Worm (Caenorhabditis elegans) whole organism, L4 larva: ENCODE measurements around the gene pals-26.

ENCODE experiments used
- F44E2.7 ChIP-seq: fragments of 200-800 bp; sonication (Bioruptor generic); IDR thresholded peaks from 2 replicates; pipeline ENCODE4 v2.1.2; 2022; ENCODE audit warnings: missing genetic modification characterization, missing compliant biosample characterization
- F49E8.2 ChIP-seq: sonication (generic microtip); optimal IDR thresholded peaks from 2 replicates; lab custom pipeline; 2016; ENCODE audit warnings: missing compliant biosample characterization, mild to moderate bottlenecking, missing genetic modification characterization, borderline replicate concordance
- R02D3.7 ChIP-seq: fragments of 150-350 bp; sonication (generic microtip); optimal IDR thresholded peaks from 3 replicates; lab custom pipeline; 2014; ENCODE audit warnings: missing biosample characterization, missing genetic modification characterization
- ceh-20 ChIP-seq: fragments of 200-800 bp; sonication (Bioruptor generic); IDR thresholded peaks from 2 replicates; pipeline ENCODE4 v1.3.6; 2022; ENCODE audit warnings: missing genetic modification reagents, missing genetic modification characterization, missing compliant biosample characterization
- dve-1 ChIP-seq: sonication (generic microtip); optimal IDR thresholded peaks from 2 replicates; lab custom pipeline; 2017; ENCODE audit warnings: antibody characterized with exemption, mild to moderate bottlenecking, missing genetic modification characterization, missing compliant biosample characterization; ENCODE audit not compliant: insufficient read depth
- hmg-1.1 ChIP-seq: fragments of 200-800 bp; sonication (Bioruptor generic); IDR thresholded peaks from 2 replicates; pipeline ENCODE4 v1.3.6; 2022; ENCODE audit warnings: missing genetic modification reagents, missing genetic modification characterization, missing compliant biosample characterization
- lsy-2 ChIP-seq, 2 experiments: fragments of 150-350 bp in 1 of 2; sonication (generic microtip) in 1 of 2; optimal IDR thresholded peaks; 2 replicates each; lab custom pipeline; 2014 to 2017; ENCODE audit warnings: missing biosample characterization in 2 of 2, missing genetic modification characterization in 2 of 2
- nhr-11 ChIP-seq: fragments of 150-350 bp; optimal IDR thresholded peaks from 2 replicates; lab custom pipeline; 2014; ENCODE audit warnings: missing biosample characterization, missing genetic modification characterization
- nhr-237 ChIP-seq: sonication (generic microtip); optimal IDR thresholded peaks from 2 replicates; lab custom pipeline; 2017; ENCODE audit warnings: missing biosample characterization, missing genetic modification characterization
- nhr-6 ChIP-seq: fragments of 150-350 bp; optimal IDR thresholded peaks from 2 replicates; lab custom pipeline; 2014; ENCODE audit warnings: missing biosample characterization, missing genetic modification characterization
- nhr-77 ChIP-seq: fragments of 150-350 bp; optimal IDR thresholded peaks from 2 replicates; lab custom pipeline; 2014; ENCODE audit warnings: missing biosample characterization, missing genetic modification characterization
- pqm-1 ChIP-seq: sonication (generic microtip); optimal IDR thresholded peaks from 2 replicates; lab custom pipeline; 2017; ENCODE audit warnings: missing biosample characterization, missing genetic modification characterization
- rbr-2 ChIP-seq: sonication (generic microtip); optimal IDR thresholded peaks from 2 replicates; lab custom pipeline; 2016; ENCODE audit warnings: missing genotype, missing genetic modification characterization, missing compliant biosample characterization
- zag-1 ChIP-seq: fragments of 150-350 bp; optimal IDR thresholded peaks from 2 replicates; lab custom pipeline; 2014; ENCODE audit warnings: missing biosample characterization, missing genetic modification characterization

ce11 chrIII:4328208-4328987 lies 46.6 kb upstream of the pals-26 start:
- TF ChIP-seq ceh-20 (GFP tag; lab: Robert Waterston, UW) (no peak), hmg-1.1 (GFP tag; lab: Robert Waterston, UW) (no peak), dve-1 (tag; lab: Kevin White, UChicago) (no peak), F44E2.7 (GFP tag; lab: Robert Waterston, UW) (no peak), pqm-1 (tag; lab: Kevin White, UChicago) (no peak), rbr-2 (tag; lab: Kevin White, UChicago) (no peak), lsy-2 (tag; optimal IDR thresholded peaks at IDR 0.05; lab: Kevin White, UChicago) (no peak), F49E8.2 (tag; lab: Kevin White, UChicago) (no peak), R02D3.7 (no peak), nhr-11 (no peak), zag-1 (tag; lab: Kevin White, UChicago) (no peak), nhr-77 (no peak), nhr-6 (tag; lab: Kevin White, UChicago) (no peak), nhr-237 (no peak)
